Worm (Caenorhabditis elegans) whole organism, late embryonic: Measurements from ENCODE around the gene F26F4.8.

ENCODE experiments used
- C08G9.2 ChIP-seq: sonication (generic microtip); optimal IDR thresholded peaks from 2 replicates; lab custom pipeline; 2016; ENCODE audit warnings: mild to moderate bottlenecking, missing genetic modification characterization, moderate library complexity, missing compliant biosample characterization
- C38D4.7 ChIP-seq: fragments of 200-800 bp; sonication (Bioruptor generic); optimal IDR thresholded peaks from 2 replicates; lab custom pipeline; 2018; ENCODE audit warnings: mild to moderate bottlenecking, missing genetic modification characterization, moderate library complexity, missing compliant biosample characterization
- F13H6.1 ChIP-seq: sonication (generic microtip); optimal IDR thresholded peaks from 2 replicates; lab custom pipeline; 2016; ENCODE audit warnings: missing genetic modification characterization, missing compliant biosample characterization
- K02D7.2 ChIP-seq: sonication (generic microtip); optimal IDR thresholded peaks from 2 replicates; lab custom pipeline; 2017; ENCODE audit warnings: mild to moderate bottlenecking, missing genetic modification characterization, missing compliant biosample characterization
- K09A11.1 ChIP-seq: sonication (generic microtip); optimal IDR thresholded peaks from 2 replicates; lab custom pipeline; 2017; ENCODE audit warnings: antibody characterized with exemption, mild to moderate bottlenecking, missing genetic modification characterization, missing compliant biosample characterization; ENCODE audit not compliant: insufficient read depth
- T23F11.4 ChIP-seq: fragments of 200-800 bp; sonication (Bioruptor generic); optimal IDR thresholded peaks from 2 replicates; lab custom pipeline; 2018; ENCODE audit warnings: mild to moderate bottlenecking, missing genetic modification characterization, missing compliant biosample characterization
- ahr-1 ChIP-seq: sonication (generic microtip); optimal IDR thresholded peaks from 2 replicates; lab custom pipeline; 2016; ENCODE audit warnings: missing genetic modification characterization, missing compliant biosample characterization
- ama-1 ChIP-seq: fragments of 150-350 bp; optimal IDR thresholded peaks from 2 replicates; lab custom pipeline; 2014
- ceh-14 ChIP-seq: sonication (generic microtip); optimal IDR thresholded peaks from 2 replicates; lab custom pipeline; 2016; ENCODE audit warnings: missing genotype, missing genetic modification characterization, missing compliant biosample characterization
- ceh-19 ChIP-seq: fragments of 200-800 bp; sonication (Bioruptor generic); optimal IDR thresholded peaks from 2 replicates; lab custom pipeline; 2018; ENCODE audit warnings: mild to moderate bottlenecking, missing genetic modification characterization, missing compliant biosample characterization
- ceh-2 ChIP-seq: sonication (generic microtip); optimal IDR thresholded peaks from 2 replicates; lab custom pipeline; 2016; ENCODE audit warnings: missing genotype, missing genetic modification characterization, missing compliant biosample characterization
- ceh-22 ChIP-seq: sonication (generic microtip); optimal IDR thresholded peaks from 2 replicates; lab custom pipeline; 2017; ENCODE audit warnings: missing biosample characterization, missing genetic modification characterization
- ceh-24 ChIP-seq: sonication (generic microtip); optimal IDR thresholded peaks from 2 replicates; lab custom pipeline; 2016; ENCODE audit warnings: mild to moderate bottlenecking, missing genetic modification characterization, missing compliant biosample characterization
- ceh-30 ChIP-seq: fragments of 150-350 bp; optimal IDR thresholded peaks from 2 replicates; lab custom pipeline; 2014; ENCODE audit warnings: missing biosample characterization, missing genetic modification characterization
- ceh-31 ChIP-seq: sonication (generic microtip); optimal IDR thresholded peaks from 2 replicates; lab custom pipeline; 2016; ENCODE audit warnings: missing genetic modification characterization, missing compliant biosample characterization
- ceh-34 ChIP-seq: sonication (generic microtip); optimal IDR thresholded peaks from 2 replicates; lab custom pipeline; 2016; ENCODE audit warnings: mild to moderate bottlenecking, missing genetic modification characterization, missing compliant biosample characterization
- ceh-48 ChIP-seq: sonication (generic microtip); optimal IDR thresholded peaks from 2 replicates; lab custom pipeline; 2016; ENCODE audit warnings: missing genetic modification characterization, inconsistent platforms, missing compliant biosample characterization
- ceh-6 ChIP-seq: fragments of 200-800 bp; sonication (Bioruptor generic); optimal IDR thresholded peaks from 2 replicates; lab custom pipeline; 2018; ENCODE audit warnings: mild to moderate bottlenecking, missing genetic modification characterization, missing compliant biosample characterization
- ceh-9 ChIP-seq: sonication (generic microtip); optimal IDR thresholded peaks from 2 replicates; lab custom pipeline; 2016; ENCODE audit warnings: mild to moderate bottlenecking, missing genetic modification characterization, inconsistent platforms, missing compliant biosample characterization
- dmd-4 ChIP-seq: sonication (generic microtip); optimal IDR thresholded peaks from 2 replicates; lab custom pipeline; 2016; ENCODE audit warnings: borderline replicate concordance, missing genetic modification characterization, missing compliant biosample characterization
- dve-1 ChIP-seq: sonication (generic microtip); optimal IDR thresholded peaks from 2 replicates; lab custom pipeline; 2017; ENCODE audit warnings: antibody characterized with exemption, mild to moderate bottlenecking, missing genetic modification characterization, missing compliant biosample characterization
- elt-2 ChIP-seq: sonication (generic microtip); optimal IDR thresholded peaks from 2 replicates; lab custom pipeline; 2016; ENCODE audit warnings: missing genetic modification reagents, missing genetic modification characterization, missing compliant biosample characterization
- ets-4 ChIP-seq: sonication (generic microtip); optimal IDR thresholded peaks from 2 replicates; lab custom pipeline; 2016; ENCODE audit warnings: missing genetic modification characterization, missing compliant biosample characterization
- eyg-1 ChIP-seq: sonication (generic microtip); optimal IDR thresholded peaks from 2 replicates; lab custom pipeline; 2016; ENCODE audit warnings: missing genotype, missing genetic modification characterization, missing compliant biosample characterization
- fax-1 ChIP-seq: sonication (generic microtip); optimal IDR thresholded peaks from 2 replicates; lab custom pipeline; 2016; ENCODE audit warnings: missing genotype, missing genetic modification characterization, missing compliant biosample characterization
- fkh-6 ChIP-seq: sonication (generic microtip); optimal IDR thresholded peaks from 2 replicates; lab custom pipeline; 2016; ENCODE audit warnings: missing genetic modification characterization, missing compliant biosample characterization
- hlh-13 ChIP-seq: fragments of 200-800 bp; sonication (Bioruptor generic); optimal IDR thresholded peaks from 2 replicates; lab custom pipeline; 2018; ENCODE audit warnings: mild to moderate bottlenecking, missing genetic modification characterization, missing compliant biosample characterization
- hlh-30 ChIP-seq: sonication (generic microtip); optimal IDR thresholded peaks from 2 replicates; lab custom pipeline; 2017; ENCODE audit warnings: antibody characterized with exemption, missing genetic modification characterization, missing compliant biosample characterization; ENCODE audit not compliant: insufficient read depth
- hlh-6 ChIP-seq: sonication (generic microtip); optimal IDR thresholded peaks from 2 replicates; lab custom pipeline; 2016; ENCODE audit warnings: missing genotype, missing genetic modification characterization, missing compliant biosample characterization
- hlh-8 ChIP-seq: sonication (generic microtip); optimal IDR thresholded peaks from 2 replicates; lab custom pipeline; 2016; ENCODE audit warnings: missing genotype, missing genetic modification characterization, missing compliant biosample characterization
- lim-6 ChIP-seq: sonication (generic microtip); optimal IDR thresholded peaks from 2 replicates; lab custom pipeline; 2016; ENCODE audit warnings: missing genetic modification characterization, missing compliant biosample characterization
- madf-2 ChIP-seq: sonication (generic microtip); optimal IDR thresholded peaks from 2 replicates; lab custom pipeline; 2017; ENCODE audit warnings: missing genetic modification characterization, missing compliant biosample characterization
- mec-3 ChIP-seq: sonication (generic microtip); optimal IDR thresholded peaks from 2 replicates; lab custom pipeline; 2016; ENCODE audit warnings: borderline replicate concordance, missing genetic modification characterization, missing compliant biosample characterization
- nfya-1 ChIP-seq: sonication (generic microtip); optimal IDR thresholded peaks from 2 replicates; lab custom pipeline; 2017; ENCODE audit warnings: missing genetic modification characterization, mild to moderate bottlenecking, missing compliant biosample characterization, antibody characterized with exemption, moderate library complexity
- nhr-11 ChIP-seq: fragments of 150-350 bp; optimal IDR thresholded peaks from 2 replicates; lab custom pipeline; 2014; ENCODE audit warnings: missing biosample characterization, missing genetic modification characterization
- nhr-232 ChIP-seq: sonication (generic microtip); optimal IDR thresholded peaks from 2 replicates; lab custom pipeline; 2016; ENCODE audit warnings: missing genetic modification characterization, missing compliant biosample characterization
- odd-2 ChIP-seq: sonication (generic microtip); optimal IDR thresholded peaks from 2 replicates; lab custom pipeline; 2017; ENCODE audit warnings: antibody characterized with exemption, mild to moderate bottlenecking, missing genetic modification characterization, missing compliant biosample characterization
- pag-3 ChIP-seq: sonication (generic microtip); optimal IDR thresholded peaks from 2 replicates; lab custom pipeline; 2016; ENCODE audit warnings: missing compliant biosample characterization, missing genetic modification characterization, borderline replicate concordance
- pat-9 ChIP-seq: fragments of 200-800 bp; sonication (Bioruptor generic); optimal IDR thresholded peaks from 2 replicates; lab custom pipeline; 2018; ENCODE audit warnings: mild to moderate bottlenecking, missing genetic modification characterization, moderate library complexity, missing compliant biosample characterization
- pha-2 ChIP-seq: sonication (generic microtip); optimal IDR thresholded peaks from 2 replicates; lab custom pipeline; 2017; ENCODE audit warnings: mild to moderate bottlenecking, missing genetic modification characterization, missing compliant biosample characterization
- pqm-1 ChIP-seq: sonication (generic microtip); optimal IDR thresholded peaks from 2 replicates; lab custom pipeline; 2016; ENCODE audit warnings: missing genetic modification characterization, missing compliant biosample characterization
- pros-1 ChIP-seq: fragments of 150-350 bp; optimal IDR thresholded peaks from 2 replicates; lab custom pipeline; 2014; ENCODE audit warnings: missing biosample characterization, missing genetic modification reagents, missing genetic modification characterization
- ref-2 ChIP-seq: sonication (generic microtip); optimal IDR thresholded peaks from 2 replicates; lab custom pipeline; 2016; ENCODE audit warnings: missing genetic modification characterization, missing compliant biosample characterization
- rnt-1 ChIP-seq: sonication (generic microtip); optimal IDR thresholded peaks from 2 replicates; lab custom pipeline; 2016; ENCODE audit warnings: missing genetic modification characterization, missing compliant biosample characterization
- sdc-2 ChIP-seq: sonication (generic microtip); optimal IDR thresholded peaks from 2 replicates; lab custom pipeline; 2016; ENCODE audit warnings: missing genotype, missing genetic modification characterization, missing compliant biosample characterization
- sox-2 ChIP-seq: fragments of 200-800 bp; sonication (Bioruptor generic); IDR thresholded peaks from 2 replicates; pipeline ENCODE4 v1.3.6; 2022; ENCODE audit warnings: missing genetic modification reagents, missing genetic modification characterization, missing compliant biosample characterization
- tbx-2 ChIP-seq: sonication (generic microtip); optimal IDR thresholded peaks from 2 replicates; lab custom pipeline; 2016; ENCODE audit warnings: missing genetic modification characterization, missing compliant biosample characterization
- tbx-7 ChIP-seq: sonication (generic microtip); optimal IDR thresholded peaks from 2 replicates; lab custom pipeline; 2016; ENCODE audit warnings: missing genotype, missing genetic modification characterization, missing compliant biosample characterization
- ttx-3 ChIP-seq: sonication (generic microtip); optimal IDR thresholded peaks from 2 replicates; lab custom pipeline; 2016; ENCODE audit warnings: missing genetic modification reagents, missing genetic modification characterization, missing compliant biosample characterization
- unc-42 ChIP-seq: sonication (generic microtip); optimal IDR thresholded peaks from 2 replicates; lab custom pipeline; 2016; ENCODE audit warnings: missing genotype, missing genetic modification characterization, missing compliant biosample characterization
- unc-55 ChIP-seq: sonication (generic microtip); optimal IDR thresholded peaks from 2 replicates; lab custom pipeline; 2017; ENCODE audit warnings: missing biosample characterization, missing genetic modification reagents, missing genetic modification characterization
- zip-5 ChIP-seq: sonication (generic microtip); optimal IDR thresholded peaks from 2 replicates; lab custom pipeline; 2016; ENCODE audit warnings: missing genetic modification characterization, missing compliant biosample characterization
- ztf-16 ChIP-seq: sonication (generic microtip); optimal IDR thresholded peaks from 2 replicates; lab custom pipeline; 2017; ENCODE audit warnings: missing genetic modification characterization, missing compliant biosample characterization

F26F4.8 gene

ce11 chrIII:4930154-4930679 lies 24.9 kb upstream of the F26F4.8 start, which contains the start of gene set-2:
Gene set-2, minus strand, starts transcription at chrIII:4930204.
- TF ChIP-seq hlh-13 (GFP tag; lab: Kevin White, UChicago) (no peak), sdc-2 (tag; lab: Kevin White, UChicago) (peak; percentile 51), ttx-3 (peak; percentile 35), T23F11.4 (GFP tag; lab: Kevin White, UChicago) (no peak), ama-1 (no peak), fax-1 (tag; lab: Kevin White, UChicago) (peak; percentile 62), hlh-8 (peak; percentile 60), ceh-6 (GFP tag; lab: Kevin White, UChicago) (no peak), eyg-1 (tag; lab: Kevin White, UChicago) (peak; percentile 44), nhr-11 (tag; lab: Kevin White, UChicago) (no peak), pha-2 (tag; lab: Kevin White, UChicago) (peak; percentile 9), pat-9 (no peak), F13H6.1 (tag; lab: Kevin White, UChicago) (peak; percentile 33), ceh-19 (GFP tag; lab: Kevin White, UChicago) (no peak), madf-2 (no peak), unc-55 (GFP tag; lab: Kevin White, UChicago) (no peak), ceh-9 (tag; lab: Kevin White, UChicago) (no peak), dmd-4 (tag; lab: Kevin White, UChicago) (no peak), odd-2 (tag; lab: Kevin White, UChicago) (no peak), ceh-48 (tag; lab: Kevin White, UChicago) (no peak), ceh-24 (no peak), ets-4 (tag; lab: Kevin White, UChicago) (peak; percentile 91), elt-2 (peak; percentile 67), ahr-1 (peak; percentile 34), pqm-1 (tag; lab: Kevin White, UChicago) (no peak), dve-1 (tag; lab: Kevin White, UChicago) (no peak), unc-42 (tag; lab: Kevin White, UChicago) (peak; percentile 24), tbx-2 (tag; lab: Kevin White, UChicago) (peak; percentile 93), C08G9.2 (peak; percentile 91), mec-3 (tag; lab: Kevin White, UChicago) (peak; percentile 74), C38D4.7 (no peak), K09A11.1 (tag; lab: Kevin White, UChicago) (no peak), tbx-7 (peak; percentile 87), ceh-14 (tag; lab: Kevin White, UChicago) (peak; percentile 34), ceh-31 (peak; percentile 93), rnt-1 (tag; lab: Kevin White, UChicago) (peak; percentile 55), ceh-30 (tag; lab: Kevin White, UChicago) (no peak), ceh-22 (tag; lab: Kevin White, UChicago) (no peak), ztf-16 (no peak), fkh-6 (peak; percentile 18), hlh-30 (tag; lab: Kevin White, UChicago) (no peak), nfya-1 (tag; lab: Kevin White, UChicago) (peak; percentile 32), ceh-34 (tag; lab: Kevin White, UChicago) (peak; percentile 34), ref-2 (peak; percentile 71), pag-3 (tag; lab: Kevin White, UChicago) (no peak), hlh-6 (tag; lab: Kevin White, UChicago) (no peak), lim-6 (peak; percentile 65), pros-1 (tag; lab: Kevin White, UChicago) (no peak), K02D7.2 (tag; lab: Kevin White, UChicago) (no peak), zip-5 (tag; lab: Kevin White, UChicago) (peak; percentile 67), ceh-2 (peak; percentile 92), sox-2 (GFP tag; lab: Robert Waterston, UW) (no peak), nhr-232 (no peak)
